Fruit fly (Drosophila melanogaster) whole organism, embryonic: ENCODE measurements around the gene CG43400.

Source experiments
- Atf3 ChIP-seq: fragments of 200-800 bp; sonication (Bioruptor generic); optimal IDR thresholded peaks from 3 replicates; lab custom pipeline; 2016; ENCODE audit warnings: missing biosample characterization, missing genetic modification characterization
- BtbVII ChIP-seq: fragments of 200-800 bp; sonication (Bioruptor generic); optimal IDR thresholded peaks from 3 replicates; lab custom pipeline; 2017; ENCODE audit warnings: missing biosample characterization, mild to moderate bottlenecking, missing genetic modification characterization
- CG10959 ChIP-seq: fragments of 200-800 bp; sonication (Bioruptor generic); IDR thresholded peaks from 2 replicates; pipeline ENCODE4 v1.3.6; 2022; ENCODE audit warnings: missing biosample characterization, missing genetic modification characterization
- CG11456 ChIP-seq: fragments of 200-800 bp; sonication (Bioruptor generic); IDR thresholded peaks from 3 replicates; pipeline ENCODE4 v1.3.6; 2022; ENCODE audit warnings: missing biosample characterization, missing genetic modification characterization
- CG11695 ChIP-seq: fragments of 200-800 bp; sonication (Bioruptor generic); IDR thresholded peaks from 3 replicates; pipeline ENCODE4 v1.3.6; 2022; ENCODE audit warnings: missing biosample characterization, missing genetic modification characterization
- CG12219 ChIP-seq: fragments of 200-800 bp; sonication (Bioruptor generic); optimal IDR thresholded peaks from 3 replicates; lab custom pipeline; 2018; ENCODE audit warnings: missing biosample characterization, mild to moderate bottlenecking, missing genetic modification characterization
- CG12391 ChIP-seq: fragments of 200-800 bp; sonication (Bioruptor generic); optimal IDR thresholded peaks from 3 replicates; lab custom pipeline; 2018; ENCODE audit warnings: missing biosample characterization, mild to moderate bottlenecking, missing genetic modification characterization, moderate library complexity
- CG15011 ChIP-seq: fragments of 200-800 bp; sonication (Bioruptor generic); optimal IDR thresholded peaks from 3 replicates; lab custom pipeline; 2018; ENCODE audit warnings: missing biosample characterization, mild to moderate bottlenecking, missing genetic modification characterization
- CG17186 ChIP-seq: fragments of 200-800 bp; sonication (Bioruptor generic); optimal IDR thresholded peaks from 3 replicates; lab custom pipeline; 2017; ENCODE audit warnings: missing biosample characterization, missing genetic modification reagents, missing genetic modification characterization
- CG18599 ChIP-seq: fragments of 200-800 bp; sonication (Bioruptor generic); optimal IDR thresholded peaks from 3 replicates; lab custom pipeline; 2017; ENCODE audit warnings: missing biosample characterization, missing genetic modification characterization, mild to moderate bottlenecking, moderate library complexity, missing genetic modification reagents
- CG2199 ChIP-seq: fragments of 200-800 bp; sonication (Bioruptor generic); IDR thresholded peaks from 3 replicates; pipeline ENCODE4 v1.3.6; 2022; ENCODE audit warnings: missing biosample characterization, missing genetic modification characterization
- CG3163 ChIP-seq: fragments of 200-800 bp; sonication (Bioruptor generic); optimal IDR thresholded peaks from 3 replicates; lab custom pipeline; 2016; ENCODE audit warnings: missing biosample characterization, missing genetic modification characterization
- CG32532 ChIP-seq: fragments of 200-800 bp; sonication (Bioruptor generic); IDR thresholded peaks from 2 replicates; pipeline ENCODE4 v1.3.6; 2022; ENCODE audit warnings: missing biosample characterization, missing genetic modification characterization
- CG3726 ChIP-seq: fragments of 200-800 bp; sonication (Bioruptor generic); IDR thresholded peaks from 3 replicates; pipeline ENCODE4, ENCODE4 v1.3.6; 2022; ENCODE audit warnings: missing biosample characterization, missing genetic modification characterization
- CG4360 ChIP-seq: fragments of 200-800 bp; sonication (Bioruptor generic); IDR thresholded peaks from 2 replicates; pipeline ENCODE4 v1.3.6; 2022; ENCODE audit warnings: missing biosample characterization, missing genetic modification characterization
- CG4854 ChIP-seq: fragments of 200-800 bp; sonication (Bioruptor generic); optimal IDR thresholded peaks from 2 replicates; lab custom pipeline; 2016; ENCODE audit warnings: missing biosample characterization, missing genetic modification characterization, inconsistent platforms
- CG7357 ChIP-seq: fragments of 200-800 bp; sonication (Bioruptor generic); IDR thresholded peaks from 3 replicates; pipeline ENCODE4 v1.3.6; 2022; ENCODE audit warnings: missing biosample characterization, missing genetic modification characterization
- CG9609 ChIP-seq: fragments of 200-800 bp; sonication (Bioruptor generic); optimal IDR thresholded peaks from 3 replicates; lab custom pipeline; 2016; ENCODE audit warnings: missing biosample characterization, missing genetic modification characterization
- Camta ChIP-seq: fragments of 200-800 bp; sonication (Bioruptor generic); optimal IDR thresholded peaks from 2 replicates; lab custom pipeline; 2016; ENCODE audit warnings: missing biosample characterization, missing genetic modification characterization
- Deaf1 ChIP-seq: fragments of 200-800 bp; optimal IDR thresholded peaks from 3 replicates; lab custom pipeline; 2019; ENCODE audit warnings: missing biosample characterization, mild to moderate bottlenecking, missing genetic modification characterization, moderate library complexity
- Eip74EF ChIP-seq, 2 experiments: fragments of 200-800 bp in 1 of 2; fragments of >200 bp in 1 of 2; sonication (Bioruptor generic) in 1 of 2; optimal IDR thresholded peaks; 2 replicates each; lab custom pipeline; 2017 to 2019; ENCODE audit warnings: missing biosample characterization in 2 of 2, missing genetic modification characterization in 2 of 2, mild to moderate bottlenecking in 1 of 2, moderate library complexity in 1 of 2
- Fer2 ChIP-seq: fragments of 200-800 bp; sonication (Bioruptor generic); optimal IDR thresholded peaks from 2 replicates; lab custom pipeline; 2018; ENCODE audit warnings: missing biosample characterization, mild to moderate bottlenecking, missing genetic modification characterization, moderate library complexity
- H2.0 ChIP-seq: fragments of 200-800 bp; sonication (Bioruptor generic); IDR thresholded peaks from 2 replicates; pipeline ENCODE4 v1.3.6; 2022; ENCODE audit warnings: missing biosample characterization, missing genetic modification characterization
- Hr78 ChIP-seq, 2 experiments: fragments of 200-800 bp in 1 of 2; fragments of >200 bp in 1 of 2; sonication (Bioruptor generic) in 1 of 2; optimal IDR thresholded peaks; 2 replicates each; lab custom pipeline; 2017 to 2019; ENCODE audit warnings: missing biosample characterization in 2 of 2, missing genetic modification characterization in 2 of 2, mild to moderate bottlenecking in 1 of 2, moderate library complexity in 1 of 2
- Jarid2 ChIP-seq: fragments of 200-800 bp; sonication (Bioruptor generic); optimal IDR thresholded peaks from 3 replicates; lab custom pipeline; 2017; ENCODE audit warnings: mild to moderate bottlenecking, missing biosample characterization, missing genetic modification reagents, missing genetic modification characterization
- MTF-1 ChIP-seq: fragments of 200-800 bp; sonication (Bioruptor generic); optimal IDR thresholded peaks from 2 replicates; lab custom pipeline; 2018; ENCODE audit warnings: missing biosample characterization, mild to moderate bottlenecking, missing genetic modification characterization, borderline replicate concordance
- Sry-δ ChIP-seq: fragments of 200-800 bp; sonication (Bioruptor generic); optimal IDR thresholded peaks from 2 replicates; lab custom pipeline; 2016; ENCODE audit warnings: missing biosample characterization, missing genetic modification characterization
- Xrp1 ChIP-seq: fragments of 200-800 bp; sonication (Bioruptor generic); IDR thresholded peaks from 2 replicates; pipeline ENCODE4 v1.3.6; 2022; ENCODE audit warnings: missing biosample characterization, missing genetic modification characterization
- ash1 ChIP-seq: fragments of 200-800 bp; sonication (Bioruptor generic); optimal IDR thresholded peaks from 2 replicates; lab custom pipeline; 2018; ENCODE audit warnings: missing biosample characterization, mild to moderate bottlenecking, missing genetic modification characterization
- crp ChIP-seq, 2 experiments: fragments of 200-800 bp; sonication (Bioruptor generic); optimal IDR thresholded peaks; 2 replicates in 1 of 2; 3 replicates in 1 of 2; lab custom pipeline; 2017; ENCODE audit warnings: missing biosample characterization in 2 of 2, missing genetic modification characterization in 2 of 2, mild to moderate bottlenecking in 1 of 2, moderate library complexity in 1 of 2
- dm ChIP-seq: fragments of 200-800 bp; sonication (Bioruptor generic); optimal IDR thresholded peaks from 3 replicates; lab custom pipeline; 2016; ENCODE audit warnings: missing biosample characterization, missing genetic modification characterization
- en ChIP-seq: fragments of 200-800 bp; sonication (Bioruptor generic); optimal IDR thresholded peaks from 2 replicates; lab custom pipeline; 2016; ENCODE audit warnings: missing biosample characterization, missing genetic modification characterization
- eve ChIP-seq, 2 experiments: fragments of >200 bp; optimal IDR thresholded peaks; 2 replicates each; lab custom pipeline; 2017; ENCODE audit warnings: missing biosample characterization in 2 of 2, missing genetic modification characterization in 2 of 2
- fru ChIP-seq: fragments of >200 bp; optimal IDR thresholded peaks from 2 replicates; lab custom pipeline; 2017
- gem ChIP-seq: fragments of 200-800 bp; sonication (Bioruptor generic); optimal IDR thresholded peaks from 2 replicates; lab custom pipeline; 2019; ENCODE audit warnings: missing biosample characterization, mild to moderate bottlenecking, missing genetic modification characterization, moderate library complexity
- grau ChIP-seq: fragments of 200-800 bp; optimal IDR thresholded peaks from 3 replicates; lab custom pipeline; 2019; ENCODE audit warnings: missing biosample characterization, mild to moderate bottlenecking, missing genetic modification characterization, moderate library complexity
- mld ChIP-seq: fragments of 200-800 bp; sonication (Bioruptor generic); IDR thresholded peaks from 3 replicates; pipeline ENCODE4 v1.3.6; 2022; ENCODE audit warnings: missing biosample characterization, missing genetic modification characterization; ENCODE audit not compliant: partially characterized antibody
- nmo ChIP-seq: fragments of 200-800 bp; sonication (Bioruptor generic); optimal IDR thresholded peaks from 2 replicates; lab custom pipeline; 2018; ENCODE audit warnings: missing biosample characterization, mild to moderate bottlenecking, missing genetic modification characterization, moderate library complexity
- oc ChIP-seq: fragments of 200-800 bp; sonication (Bioruptor generic); optimal IDR thresholded peaks from 2 replicates; lab custom pipeline; 2018; ENCODE audit warnings: missing biosample characterization, mild to moderate bottlenecking, missing genetic modification characterization, moderate library complexity
- peb ChIP-seq: fragments of 200-800 bp; sonication (Bioruptor generic); IDR thresholded peaks from 2 replicates; pipeline ENCODE4 v1.3.6; 2022; ENCODE audit warnings: missing biosample characterization, missing genetic modification characterization
- phol ChIP-seq: fragments of 200-800 bp; sonication (Bioruptor generic); optimal IDR thresholded peaks from 3 replicates; lab custom pipeline; 2018; ENCODE audit warnings: missing biosample characterization, mild to moderate bottlenecking, missing genetic modification characterization, moderate library complexity
- repo ChIP-seq: fragments of 200-800 bp; sonication (Bioruptor generic); optimal IDR thresholded peaks from 2 replicates; lab custom pipeline; 2016; ENCODE audit warnings: missing biosample characterization, missing genetic modification characterization
- sisA ChIP-seq: fragments of 200-800 bp; sonication (Bioruptor generic); IDR thresholded peaks from 2 replicates; pipeline ENCODE4 v1.3.6; 2022; ENCODE audit warnings: missing biosample characterization, missing genetic modification characterization
- slou ChIP-seq: fragments of 200-800 bp; sonication (Bioruptor generic); optimal IDR thresholded peaks from 3 replicates; lab custom pipeline; 2016; ENCODE audit warnings: missing biosample characterization, missing genetic modification characterization
- sob ChIP-seq: fragments of 200-800 bp; sonication (Bioruptor generic); IDR thresholded peaks from 2 replicates; pipeline ENCODE4 v1.3.6; 2022; ENCODE audit warnings: missing biosample characterization, missing genetic modification characterization
- ssp ChIP-seq: fragments of 200-800 bp; sonication (Bioruptor generic); IDR thresholded peaks from 2 replicates; pipeline ENCODE4 v1.3.6; 2022; ENCODE audit warnings: missing biosample characterization, missing genetic modification characterization
- stwl ChIP-seq: fragments of 200-800 bp; sonication (Bioruptor generic); optimal IDR thresholded peaks from 3 replicates; lab custom pipeline; 2018; ENCODE audit warnings: missing biosample characterization, mild to moderate bottlenecking, missing genetic modification characterization, moderate library complexity
- tx ChIP-seq: fragments of 200-800 bp; sonication (Bioruptor generic); optimal IDR thresholded peaks from 2 replicates; lab custom pipeline; 2016; ENCODE audit warnings: missing biosample characterization, missing genetic modification characterization
- zen ChIP-seq: fragments of 200-800 bp; sonication (Bioruptor generic); optimal IDR thresholded peaks from 3 replicates; lab custom pipeline; 2018; ENCODE audit warnings: missing biosample characterization, mild to moderate bottlenecking, missing genetic modification characterization, moderate library complexity
- zf30C ChIP-seq: fragments of 200-800 bp; sonication (Bioruptor generic); optimal IDR thresholded peaks from 3 replicates; lab custom pipeline; 2018; ENCODE audit warnings: missing biosample characterization, mild to moderate bottlenecking, missing genetic modification characterization

Gene CG43400

DNA sequence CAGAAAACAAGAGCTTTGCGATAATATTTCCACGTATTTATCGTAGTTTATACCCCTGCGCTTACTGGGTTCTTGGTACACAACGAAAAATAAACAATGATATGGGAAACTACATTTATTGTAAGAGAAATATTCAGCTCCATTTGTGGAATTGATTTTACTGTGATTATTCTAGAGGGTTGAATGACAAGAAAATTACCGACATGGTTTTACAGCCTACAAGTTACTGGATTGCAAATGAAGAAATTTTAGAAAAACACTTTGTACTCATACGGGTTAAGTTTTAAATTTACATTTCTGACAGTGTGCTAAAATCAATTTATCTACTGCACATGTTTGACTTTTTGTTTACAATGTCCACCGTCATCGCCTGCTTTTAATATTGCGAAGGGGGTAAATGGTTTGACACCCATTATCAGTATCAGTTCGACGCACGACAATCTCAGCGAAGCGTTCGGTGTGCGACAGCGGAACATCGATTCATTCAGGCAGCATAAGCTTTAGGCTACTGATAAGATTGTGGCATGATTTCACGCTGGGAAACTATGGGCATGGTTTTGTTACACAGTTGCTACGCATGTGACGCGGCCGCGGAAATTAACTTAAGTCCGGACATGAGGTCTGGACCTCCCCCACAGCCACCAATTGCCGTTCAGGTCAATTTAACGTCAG, 28.6 kb upstream of the CG43400 start (continued):
- TF ChIP-seq mld (GFP tag; lab: Robert Waterston, UW) (no peak), Fer2 (no peak), en (no peak), peb (no peak), tx (GFP tag; lab: Kevin White, UChicago) (no peak), CG12219 (GFP tag; lab: Kevin White, UChicago) (no peak), repo (GFP tag; lab: Kevin White, UChicago) (no peak), H2.0 (GFP tag; lab: Robert Waterston, UW) (no peak), grau (tag; lab: Kevin White, UChicago) (peak; percentile 46), CG3726 (GFP tag; lab: Robert Waterston, UW) (no peak), ash1 (no peak), Hr78 (GFP tag; optimal IDR thresholded peaks at IDR 0.05; lab: Kevin White, UChicago) (peak in 1 of 2 experiments; percentile 82), CG4854 (no peak), eve (GFP tag; optimal IDR thresholded peaks at IDR 0.05; lab: Kevin White, UChicago) (peak in 1 of 2 experiments; percentile 51), gem (tag; lab: Kevin White, UChicago) (peak; percentile 64), CG4360 (no peak), fru (lab: Kevin White, UChicago) (no peak), zf30C (GFP tag; lab: Kevin White, UChicago) (no peak), Sry-δ (GFP tag; lab: Kevin White, UChicago) (peak; percentile 18), Atf3 (GFP tag; lab: Kevin White, UChicago) (no peak), Jarid2 (GFP tag; lab: Kevin White, UChicago) (peak; percentile 24), stwl (tag; lab: Kevin White, UChicago) (no peak), crp (GFP tag; optimal IDR thresholded peaks at IDR 0.05; lab: Kevin White, UChicago) (no peak), sisA (GFP tag; lab: Robert Waterston, UW) (no peak), Eip74EF (GFP tag; optimal IDR thresholded peaks at IDR 0.05; lab: Kevin White, UChicago) (no peak), CG12391 (tag; lab: Kevin White, UChicago) (peak; percentile 47), slou (GFP tag; lab: Kevin White, UChicago) (no peak), CG32532 (GFP tag; lab: Robert Waterston, UW) (no peak), CG9609 (GFP tag; lab: Kevin White, UChicago) (peak; percentile 31), zen (tag; lab: Kevin White, UChicago) (no peak), CG2199 (GFP tag; lab: Robert Waterston, UW) (0 out of 3 replicates have a peak, but pooled peaks have one; percentile 49), CG7357 (no peak), CG15011 (GFP tag; lab: Kevin White, UChicago) (peak; percentile 19), MTF-1 (no peak), CG11456 (GFP tag; lab: Robert Waterston, UW) (peak; percentile 33; the same call in 1 of the 3 replicates), Deaf1 (tag; lab: Kevin White, UChicago) (no peak), CG18599 (GFP tag; lab: Kevin White, UChicago) (peak; percentile 42), ssp (GFP tag; lab: Robert Waterston, UW) (no peak), CG17186 (GFP tag; lab: Kevin White, UChicago) (no peak), phol (tag; lab: Kevin White, UChicago) (peak; percentile 42), BtbVII (GFP tag; lab: Kevin White, UChicago) (peak; percentile 21), oc (no peak), CG10959 (GFP tag; lab: Robert Waterston, UW) (no peak), CG3163 (GFP tag; lab: Kevin White, UChicago) (no peak), Camta (GFP tag; lab: Kevin White, UChicago) (no peak), nmo (peak; percentile 19), CG11695 (GFP tag; lab: Robert Waterston, UW) (no peak), Xrp1 (GFP tag; lab: Robert Waterston, UW) (peak; percentile 44; the same call in 1 of the 2 replicates), sob (GFP tag; lab: Robert Waterston, UW) (no peak), dm (peak; percentile 30)
